Fruit fly (Drosophila melanogaster) whole organism: ENCODE measurements around the gene CG15531.

Source experiments
- CG8478 ChIP-seq: fragments of >200 bp; optimal IDR thresholded peaks from 2 replicates; lab custom pipeline; 2018; ENCODE audit warnings: inconsistent platforms
- pan ChIP-seq: fragments of >200 bp; optimal IDR thresholded peaks from 2 replicates; lab custom pipeline; 2017
- psq ChIP-seq: fragments of >200 bp; optimal IDR thresholded peaks from 2 replicates; lab custom pipeline; 2017
- usp ChIP-seq: fragments of >200 bp; optimal IDR thresholded peaks from 2 replicates; lab custom pipeline; 2017; ENCODE audit warnings: missing biosample characterization, missing genetic modification characterization, mixed read lengths

dm6 chr3R:30211856-30212255 lies 15.8 kb upstream of the CG15531 start, which contains the start of gene CecA2:
- no peak for TF ChIP-seq usp
- no peak for TF ChIP-seq pan
- no peak for TF ChIP-seq CG8478 (lab: Kevin White, UChicago)
- TF ChIP-seq psq (lab: Kevin White, UChicago): no peak
